Fruit fly (Drosophila melanogaster) whole organism, prepupa: Measurements from ENCODE around the gene CG9386.

Experiments
- Blimp-1 ChIP-seq: fragments of 200-800 bp; sonication (Bioruptor generic); optimal IDR thresholded peaks from 3 replicates; lab custom pipeline; 2017; ENCODE audit warnings: missing biosample characterization, missing genetic modification characterization, mild to moderate bottlenecking, moderate library complexity, missing genetic modification reagents
- CG10631 ChIP-seq: fragments of 200-800 bp; sonication (Bioruptor generic); optimal IDR thresholded peaks from 2 replicates; lab custom pipeline; 2016; ENCODE audit warnings: missing biosample characterization, missing genetic modification characterization
- CG1621 ChIP-seq: fragments of 200-800 bp; sonication (Bioruptor generic); optimal IDR thresholded peaks from 3 replicates; lab custom pipeline; 2018; ENCODE audit warnings: missing biosample characterization, mild to moderate bottlenecking, missing genetic modification characterization
- CG16779 ChIP-seq: fragments of 200-800 bp; sonication (Bioruptor generic); optimal IDR thresholded peaks from 3 replicates; lab custom pipeline; 2017; ENCODE audit warnings: missing biosample characterization, mild to moderate bottlenecking, missing genetic modification characterization
- CG3032 ChIP-seq: fragments of 200-800 bp; optimal IDR thresholded peaks from 2 replicates; lab custom pipeline; 2019; ENCODE audit warnings: missing biosample characterization, mild to moderate bottlenecking, missing genetic modification characterization, moderate library complexity
- CG31627 ChIP-seq: fragments of 200-800 bp; sonication (Bioruptor generic); optimal IDR thresholded peaks from 3 replicates; lab custom pipeline; 2016; ENCODE audit warnings: missing biosample characterization, missing genetic modification characterization
- CG3919 ChIP-seq: fragments of 200-800 bp; sonication (Bioruptor generic); optimal IDR thresholded peaks from 3 replicates; lab custom pipeline; 2016; ENCODE audit warnings: missing biosample characterization, missing genetic modification characterization
- CG6276 ChIP-seq: fragments of 200-800 bp; sonication (Bioruptor generic); optimal IDR thresholded peaks from 2 replicates; lab custom pipeline; 2017; ENCODE audit warnings: missing biosample characterization, mild to moderate bottlenecking, missing genetic modification characterization
- CG6792 ChIP-seq: fragments of 200-800 bp; sonication (Bioruptor generic); optimal IDR thresholded peaks from 3 replicates; lab custom pipeline; 2016; ENCODE audit warnings: missing biosample characterization, missing genetic modification characterization
- CG6808 ChIP-seq: fragments of 200-800 bp; sonication (Bioruptor generic); optimal IDR thresholded peaks from 3 replicates; lab custom pipeline; 2017; ENCODE audit warnings: missing biosample characterization, missing genetic modification characterization, mild to moderate bottlenecking, moderate library complexity, missing genetic modification reagents
- CG6854 ChIP-seq: fragments of 200-800 bp; sonication (Bioruptor generic); optimal IDR thresholded peaks from 2 replicates; lab custom pipeline; 2017; ENCODE audit warnings: missing biosample characterization, mild to moderate bottlenecking, missing genetic modification characterization
- CG9139 ChIP-seq: fragments of 200-800 bp; sonication (Bioruptor generic); optimal IDR thresholded peaks from 3 replicates; lab custom pipeline; 2017; ENCODE audit warnings: missing biosample characterization, mild to moderate bottlenecking, missing genetic modification characterization
- Eip78C ChIP-seq: fragments of 200-800 bp; sonication (Bioruptor generic); peaks from one replicate; lab custom pipeline; 2016; ENCODE audit warnings: missing biosample characterization, missing genetic modification characterization
- Eip93F ChIP-seq: fragments of 200-800 bp; sonication (Bioruptor generic); optimal IDR thresholded peaks from 2 replicates; lab custom pipeline; 2016; ENCODE audit warnings: missing biosample characterization, mild to moderate bottlenecking, missing genetic modification characterization
- Ets96B ChIP-seq: fragments of 200-800 bp; optimal IDR thresholded peaks from 2 replicates; lab custom pipeline; 2019; ENCODE audit warnings: missing biosample characterization, mild to moderate bottlenecking, missing genetic modification characterization, moderate library complexity
- Hr38 ChIP-seq: sonication (Bioruptor generic); optimal IDR thresholded peaks from 2 replicates; lab custom pipeline; 2016; ENCODE audit warnings: missing biosample characterization, missing genetic modification characterization
- Hr39 ChIP-seq: fragments of 200-800 bp; sonication (Bioruptor generic); optimal IDR thresholded peaks from 2 replicates; lab custom pipeline; 2016; ENCODE audit warnings: missing biosample characterization, missing genetic modification characterization
- Hr4 ChIP-seq: fragments of 200-800 bp; sonication (Bioruptor generic); optimal IDR thresholded peaks from 3 replicates; lab custom pipeline; 2016; ENCODE audit warnings: missing biosample characterization, missing genetic modification characterization
- Lpt ChIP-seq: fragments of 200-800 bp; sonication (Bioruptor generic); optimal IDR thresholded peaks from 3 replicates; lab custom pipeline; 2016; ENCODE audit warnings: missing biosample characterization, missing genetic modification characterization
- Sox14 ChIP-seq: fragments of 200-800 bp; sonication (Bioruptor generic); optimal IDR thresholded peaks from 3 replicates; lab custom pipeline; 2016; ENCODE audit warnings: missing biosample characterization, missing genetic modification characterization
- Sox15 ChIP-seq: fragments of 200-800 bp; sonication (Bioruptor generic); optimal IDR thresholded peaks from 3 replicates; lab custom pipeline; 2016; ENCODE audit warnings: missing biosample characterization, missing genetic modification characterization
- achi ChIP-seq: fragments of 200-800 bp; sonication (Bioruptor generic); optimal IDR thresholded peaks from 3 replicates; lab custom pipeline; 2016; ENCODE audit warnings: missing biosample characterization, missing genetic modification characterization
- cyc ChIP-seq: fragments of 200-800 bp; sonication (Bioruptor generic); optimal IDR thresholded peaks from 3 replicates; lab custom pipeline; 2016; ENCODE audit warnings: missing biosample characterization, missing genetic modification characterization
- dsx ChIP-seq: fragments of 200-800 bp; optimal IDR thresholded peaks from 3 replicates; lab custom pipeline; 2019; ENCODE audit warnings: missing biosample characterization, mild to moderate bottlenecking, missing genetic modification characterization, moderate library complexity; ENCODE audit not compliant: poor library complexity, severe bottlenecking
- esn ChIP-seq: fragments of 200-800 bp; sonication (Bioruptor generic); optimal IDR thresholded peaks from 2 replicates; lab custom pipeline; 2016; ENCODE audit warnings: missing biosample characterization, mild to moderate bottlenecking, missing genetic modification characterization, moderate library complexity
- fd59A ChIP-seq: fragments of 200-800 bp; sonication (Bioruptor generic); optimal IDR thresholded peaks from 2 replicates; lab custom pipeline; 2017; ENCODE audit warnings: missing biosample characterization, mild to moderate bottlenecking, missing genetic modification characterization, missing genetic modification reagents
- fd85E ChIP-seq: fragments of 200-800 bp; sonication (Bioruptor generic); optimal IDR thresholded peaks from 3 replicates; lab custom pipeline; 2016; ENCODE audit warnings: missing biosample characterization, missing genetic modification characterization
- fkh ChIP-seq: fragments of 200-800 bp; sonication (Bioruptor generic); optimal IDR thresholded peaks from 3 replicates; lab custom pipeline; 2017; ENCODE audit warnings: missing biosample characterization, mild to moderate bottlenecking, missing genetic modification characterization, moderate library complexity
- lz ChIP-seq: fragments of 200-800 bp; sonication (Bioruptor generic); optimal IDR thresholded peaks from 3 replicates; lab custom pipeline; 2016; ENCODE audit warnings: missing biosample characterization, missing genetic modification characterization
- net ChIP-seq: fragments of 200-800 bp; sonication (Bioruptor generic); optimal IDR thresholded peaks from 3 replicates; lab custom pipeline; 2016; ENCODE audit warnings: missing biosample characterization, missing genetic modification characterization
- pdm3 ChIP-seq: fragments of 200-800 bp; sonication (Bioruptor generic); optimal IDR thresholded peaks from 3 replicates; lab custom pipeline; 2016; ENCODE audit warnings: missing biosample characterization, missing genetic modification characterization
- ss ChIP-seq, 2 experiments: fragments of 200-800 bp; sonication (Bioruptor generic); optimal IDR thresholded peaks; 2 replicates in 1 of 2; 3 replicates in 1 of 2; lab custom pipeline; 2017 to 2018; ENCODE audit warnings: mild to moderate bottlenecking in 2 of 2, missing biosample characterization in 2 of 2, missing genetic modification characterization in 2 of 2, moderate library complexity in 1 of 2
- topi ChIP-seq: fragments of 200-800 bp; sonication (Bioruptor generic); optimal IDR thresholded peaks from 3 replicates; lab custom pipeline; 2016; ENCODE audit warnings: missing biosample characterization, missing genetic modification characterization
- vri ChIP-seq: fragments of 200-800 bp; sonication (Bioruptor generic); optimal IDR thresholded peaks from 3 replicates; lab custom pipeline; 2016; ENCODE audit warnings: missing biosample characterization, mild to moderate bottlenecking, missing genetic modification characterization

The CG9386 gene

DNA sequence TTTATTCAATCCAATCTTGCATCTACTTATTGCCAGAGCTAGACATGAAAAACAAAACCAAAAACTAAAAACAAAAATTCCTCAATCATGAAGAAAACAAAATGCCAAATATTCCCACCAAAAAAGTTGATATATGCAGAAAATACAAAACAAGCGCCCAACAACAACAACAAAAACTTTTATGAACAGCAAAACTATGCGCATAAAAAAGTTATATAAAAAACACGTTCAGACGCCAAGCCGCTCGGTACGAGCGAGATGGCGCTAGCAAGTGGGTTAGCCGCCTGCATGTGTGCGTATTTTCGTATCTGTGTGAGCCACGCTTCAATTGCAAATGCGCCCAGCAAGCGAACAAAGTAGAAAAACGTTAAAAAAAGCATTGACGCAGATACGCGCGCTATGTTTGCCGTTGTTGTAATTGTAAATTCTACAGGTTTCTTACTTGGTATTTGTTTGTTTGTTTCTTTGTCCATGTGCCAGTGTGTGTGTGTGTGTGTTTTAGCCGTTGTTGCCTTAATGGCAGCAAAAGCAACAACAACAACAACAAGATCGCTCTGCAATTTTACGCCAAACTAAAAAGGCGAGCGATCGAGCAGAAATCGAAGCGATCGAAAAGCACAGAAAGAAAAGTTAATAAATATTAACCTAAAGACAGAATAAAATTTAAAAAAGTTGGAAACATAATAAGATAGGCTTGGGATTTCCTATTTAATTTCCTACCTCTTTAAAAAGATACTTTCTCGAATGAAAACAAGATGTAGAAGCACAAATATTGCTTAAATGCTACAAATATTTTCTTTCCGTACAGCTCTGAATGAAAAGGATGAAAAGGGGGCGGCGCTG, 38.4 kb upstream of the CG9386 start (continued):
- TF ChIP-seq Blimp-1 (GFP tag; lab: Kevin White, UChicago), result no peak
- no peak for TF ChIP-seq Eip93F (GFP tag; lab: Kevin White, UChicago)
- peak; percentile 63 for TF ChIP-seq CG6808 (GFP tag; lab: Kevin White, UChicago)
- TF ChIP-seq topi (GFP tag; lab: Kevin White, UChicago), result peak; percentile 4
- peak; percentile 78 for TF ChIP-seq net (GFP tag; lab: Kevin White, UChicago)
- peak; percentile 40 for TF ChIP-seq CG1621 (tag; lab: Kevin White, UChicago)
- TF ChIP-seq ss (GFP tag; optimal IDR thresholded peaks at IDR 0.05; lab: Kevin White, UChicago), result peak; percentile 48 to 69
- peak; percentile 29 for TF ChIP-seq CG9139 (GFP tag; lab: Kevin White, UChicago)
- TF ChIP-seq cyc (GFP tag; lab: Kevin White, UChicago), result no peak
- peak; percentile 9 for TF ChIP-seq esn
- TF ChIP-seq dsx (GFP tag; lab: Kevin White, UChicago), result peak; percentile 82

- TF ChIP-seq fkh, result peak; percentile 17
- no peak for TF ChIP-seq fd85E (GFP tag; lab: Kevin White, UChicago)
- peak; percentile 11 for TF ChIP-seq Blimp-1 (GFP tag; lab: Kevin White, UChicago)
Measured at dm6 chr3R:9591769-9592388, 36.7 kb upstream of the CG9386 start.

DNA sequence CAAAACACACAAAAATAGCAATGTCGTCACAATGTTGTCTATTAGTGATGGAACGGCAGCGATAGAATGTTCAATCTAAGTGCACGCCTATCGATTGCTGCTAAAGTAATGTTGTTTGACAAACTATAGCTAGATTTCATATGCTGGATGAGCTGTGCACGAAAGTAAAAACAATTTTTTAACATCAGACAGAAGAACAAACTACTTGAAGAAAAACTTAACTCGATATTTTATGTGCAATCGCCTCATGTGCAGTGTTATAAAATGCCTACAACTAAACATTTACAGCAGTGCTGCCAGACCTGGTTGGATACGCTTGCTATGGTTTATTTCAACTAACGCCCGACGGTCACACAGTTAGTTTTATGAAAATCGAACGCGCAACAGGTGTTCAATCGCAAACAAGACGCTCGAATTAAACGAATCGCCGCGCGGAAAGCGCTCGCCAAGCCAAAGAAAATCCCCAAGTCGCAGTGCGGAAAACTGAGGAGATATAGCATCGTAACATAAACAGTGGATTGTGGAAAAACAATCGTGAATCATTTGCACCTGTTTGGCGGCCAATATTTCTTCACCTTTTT, 35.8 kb upstream of the CG9386 start, which contains the start of the genes bocks and CG8312:
Gene bocks, minus strand, starts transcription at position 51 of the 581 bp plus-strand sequence.
Gene CG8312, plus strand, starts transcription at position 358 of the 581 bp plus-strand sequence.
- TF ChIP-seq fd59A (GFP tag; lab: Kevin White, UChicago), result no peak
- no peak for TF ChIP-seq fd85E (GFP tag; lab: Kevin White, UChicago)
- no peak for TF ChIP-seq Hr4 (GFP tag; lab: Kevin White, UChicago)
- TF ChIP-seq CG10631, result peak; percentile 24
- peak; percentile 66 for TF ChIP-seq fkh
- no peak for TF ChIP-seq achi (GFP tag; lab: Kevin White, UChicago)
- TF ChIP-seq pdm3 (GFP tag; lab: Kevin White, UChicago), result peak; percentile 35
- TF ChIP-seq Ets96B (tag; lab: Kevin White, UChicago), result no peak
- no peak for TF ChIP-seq CG3032
- peak in 1 of 2 experiments; percentile 14 for TF ChIP-seq ss (GFP tag; optimal IDR thresholded peaks at IDR 0.05; lab: Kevin White, UChicago)
- TF ChIP-seq esn, result peak; percentile 37
- no peak for TF ChIP-seq CG9139 (GFP tag; lab: Kevin White, UChicago)
- TF ChIP-seq cyc (GFP tag; lab: Kevin White, UChicago), result peak; percentile 12
- TF ChIP-seq CG31627 (GFP tag; lab: Kevin White, UChicago), result peak; percentile 52
- TF ChIP-seq CG16779 (tag; lab: Kevin White, UChicago), result no peak
- peak; percentile 50 for TF ChIP-seq CG6854 (GFP tag; lab: Kevin White, UChicago)
- peak; percentile 34 for TF ChIP-seq vri (GFP tag; lab: Kevin White, UChicago)
- no peak for TF ChIP-seq Hr38 (GFP tag; lab: Kevin White, UChicago)
- no peak for TF ChIP-seq Sox15 (GFP tag; lab: Kevin White, UChicago)
- peak; percentile 27 for TF ChIP-seq CG3919
- peak; percentile 16 for TF ChIP-seq CG6792 (GFP tag; lab: Kevin White, UChicago)
- no peak for TF ChIP-seq Eip93F (GFP tag; lab: Kevin White, UChicago)
- peak; percentile 53 for TF ChIP-seq Sox14
- TF ChIP-seq Lpt, result no peak
- peak; percentile 17 for TF ChIP-seq Hr39 (GFP tag; lab: Kevin White, UChicago)
- no peak for TF ChIP-seq CG6276 (GFP tag; lab: Kevin White, UChicago)
- peak; percentile 10 for TF ChIP-seq net (GFP tag; lab: Kevin White, UChicago)
- TF ChIP-seq Eip78C, result no peak
- peak; percentile 44 for TF ChIP-seq topi (GFP tag; lab: Kevin White, UChicago)
- TF ChIP-seq lz (GFP tag; lab: Kevin White, UChicago), result peak; percentile 30
- TF ChIP-seq dsx (GFP tag; lab: Kevin White, UChicago), result peak; percentile 96
